Worm (Caenorhabditis elegans): ENCODE data around the gene srw-69.

ce11 chrV:7455008-7455407 lies 26.2 kb upstream of the srw-69 start, which contains the start of gene F25E5.2:
- TF ChIP-seq T22C8.4 (GFP tag; IDR thresholded peaks at IDR 0.05), result no peak
- no peak for TF ChIP-seq ref-1 (GFP tag; conservative IDR thresholded peaks at IDR 0.05)
